Fruit fly (Drosophila melanogaster): ENCODE data around the gene Usp12-46.
A peak's percentile ranks its signal among the peaks of the same experiment; 100 is the strongest.

- no peak for TF ChIP-seq CG10348 (GFP tag; IDR thresholded peaks at IDR 0.05)
- no peak for TF ChIP-seq gl (tag; optimal IDR thresholded peaks at IDR 0.05)
- TF ChIP-seq Pif1A (GFP tag; optimal IDR thresholded peaks at IDR 0.05) = no peak
- TF ChIP-seq CG12605 (GFP tag; IDR thresholded peaks at IDR 0.05) = no peak
- no peak for TF ChIP-seq CG9948 (tag; optimal IDR thresholded peaks at IDR 0.05)
- 0 out of 3 replicates have a peak, but pooled peaks have one; percentile 13 for TF ChIP-seq CG4496 (GFP tag; IDR thresholded peaks at IDR 0.05)
- no peak for TF ChIP-seq rn (GFP tag; IDR thresholded peaks at IDR 0.05)
- TF ChIP-seq D1 (tag; optimal IDR thresholded peaks at IDR 0.05) = no peak
- TF ChIP-seq Snoo (tag; optimal IDR thresholded peaks at IDR 0.05) = no peak
Measured at dm6 chr3R:22753600-22753894, 2.8 kb downstream of the Usp12-46 start.

Measured in whole organism, pupa.